Fruit fly (Drosophila melanogaster): ENCODE results near the gene Septin2.

Septin2 gene

DNA sequence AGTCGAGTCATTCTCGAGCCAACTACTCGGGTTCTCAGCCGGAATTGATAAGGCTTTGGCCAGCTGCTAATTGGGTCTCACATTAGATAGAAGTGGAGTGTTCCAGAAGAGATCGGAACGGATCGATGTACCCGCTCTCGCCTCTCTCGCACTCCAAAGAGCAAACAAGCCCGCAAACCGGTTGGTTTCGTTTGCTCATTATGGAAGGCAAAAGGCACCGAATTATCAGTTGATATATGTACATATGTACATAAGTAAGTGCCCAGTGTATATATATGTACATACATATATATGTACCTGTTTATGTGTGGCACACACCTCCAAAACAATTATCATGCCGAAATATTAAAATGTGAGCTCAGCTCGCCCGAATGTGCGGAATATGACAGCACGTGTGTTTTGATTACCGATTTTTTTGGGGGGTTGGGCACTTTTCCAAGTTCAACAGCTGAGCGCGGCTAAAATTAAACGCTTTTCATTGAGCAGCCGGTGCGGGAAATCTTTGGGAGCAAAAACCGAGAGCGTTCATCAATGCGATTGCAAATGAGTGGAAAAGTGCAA, 32.4 kb downstream of the Septin2 start:
- peak; percentile 73 for TF ChIP-seq CG12299 (tag; optimal IDR thresholded peaks at IDR 0.05)
- peak; percentile 51 for TF ChIP-seq CG6813 (GFP tag; optimal IDR thresholded peaks at IDR 0.05)
- TF ChIP-seq HHEX (GFP tag; optimal IDR thresholded peaks at IDR 0.05) = peak; percentile 50
- peak; percentile 50 for TF ChIP-seq pros (GFP tag; optimal IDR thresholded peaks at IDR 0.05)
- peak; percentile 65 to 76 for TF ChIP-seq Trl (optimal IDR thresholded peaks at IDR 0.05)
- TF ChIP-seq Trl (GFP tag; optimal IDR thresholded peaks at IDR 0.05) = no peak
- peak; percentile 36 for TF ChIP-seq Fer2 (tag; optimal IDR thresholded peaks at IDR 0.05)
- TF ChIP-seq Pdp1 (GFP tag; optimal IDR thresholded peaks at IDR 0.05) = peak in 1 of 2 experiments; percentile 12
- no peak for TF ChIP-seq Sry-β (GFP tag; optimal IDR thresholded peaks at IDR 0.05)
- TF ChIP-seq CG3838 (GFP tag; optimal IDR thresholded peaks at IDR 0.05) = no peak
- TF ChIP-seq cwo (GFP tag; optimal IDR thresholded peaks at IDR 0.05) = peak; percentile 96
- TF ChIP-seq corto (GFP tag; optimal IDR thresholded peaks at IDR 0.05) = peak; percentile 50
- TF ChIP-seq Dll (GFP tag; IDR thresholded peaks at IDR 0.05; ENCODE audit: partially characterized antibody) = peak; percentile 33; the same call in 1 of the 4 replicates
- TF ChIP-seq ci (GFP tag; IDR thresholded peaks at IDR 0.05) = peak; percentile 66; the same call in 2 of the 3 replicates
- TF ChIP-seq bbx (GFP tag; IDR thresholded peaks at IDR 0.05; ENCODE audit: partially characterized antibody) = 0 out of 2 replicates have a peak, but pooled peaks have one; percentile 14
- peak; percentile 17 for TF ChIP-seq unpg (GFP tag; optimal IDR thresholded peaks at IDR 0.05)
- peak; percentile 77 for TF ChIP-seq CG34376 (GFP tag; optimal IDR thresholded peaks at IDR 0.05)
- peak; percentile 37 for TF ChIP-seq abd-A (tag; optimal IDR thresholded peaks at IDR 0.05)
- TF ChIP-seq CG17912 (GFP tag; optimal IDR thresholded peaks at IDR 0.05) = peak; percentile 80
- TF ChIP-seq hbn (GFP tag; IDR thresholded peaks at IDR 0.05; ENCODE audit: partially characterized antibody) = 0 out of 2 replicates have a peak, but pooled peaks have one; percentile 35
- no peak for TF ChIP-seq ato (GFP tag; IDR thresholded peaks at IDR 0.05; ENCODE audit: partially characterized antibody)
- peak; percentile 55 for TF ChIP-seq lbe (GFP tag; optimal IDR thresholded peaks at IDR 0.05)
- peak in 1 of 2 experiments; percentile 30 for TF ChIP-seq Eip74EF (GFP tag; optimal IDR thresholded peaks at IDR 0.05)
- TF ChIP-seq CG2202 (tag; optimal IDR thresholded peaks at IDR 0.05) = peak; percentile 36
- peak; percentile 14 for TF ChIP-seq cg (GFP tag; optimal IDR thresholded peaks at IDR 0.05)
- peak; percentile 52 for TF ChIP-seq CG10431 (GFP tag; optimal IDR thresholded peaks at IDR 0.05)
- TF ChIP-seq bsh (GFP tag; optimal IDR thresholded peaks at IDR 0.05) = peak in 1 of 2 experiments; percentile 32
- TF ChIP-seq eyg (GFP tag; optimal IDR thresholded peaks at IDR 0.05) = no peak
- TF ChIP-seq Xrp1 (GFP tag; IDR thresholded peaks at IDR 0.05) = peak; percentile 69
- TF ChIP-seq Lim3 (GFP tag; IDR thresholded peaks at IDR 0.05) = no peak
- TF ChIP-seq fd102C (GFP tag; optimal IDR thresholded peaks at IDR 0.05) = peak; percentile 13
- peak; percentile 60 for TF ChIP-seq CrebB (tag; optimal IDR thresholded peaks at IDR 0.05)
- peak; percentile 64 for TF ChIP-seq CG15696 (tag; optimal IDR thresholded peaks at IDR 0.05)
- TF ChIP-seq CG12769 (tag; optimal IDR thresholded peaks at IDR 0.05) = peak; percentile 27
- no peak for TF ChIP-seq hkb (optimal IDR thresholded peaks at IDR 0.05)
- TF ChIP-seq hkb (GFP tag; IDR thresholded peaks at IDR 0.05) = peak; percentile 8
- peak; percentile 87; the same call in 3 of the 4 replicates for TF ChIP-seq chinmo (GFP tag; IDR thresholded peaks at IDR 0.05; ENCODE audit: partially characterized antibody)
- peak; percentile 73 for TF ChIP-seq ATbp (GFP tag; optimal IDR thresholded peaks at IDR 0.05)
- peak; percentile 89 for TF ChIP-seq CG5180 (GFP tag; optimal IDR thresholded peaks at IDR 0.05)
- TF ChIP-seq grn (GFP tag; optimal IDR thresholded peaks at IDR 0.05) = peak; percentile 16
- TF ChIP-seq kay (GFP tag; optimal IDR thresholded peaks at IDR 0.05) = no peak
- TF ChIP-seq nerfin-1 (tag; optimal IDR thresholded peaks at IDR 0.05) = peak; percentile 69
- 0 out of 2 replicates have a peak, but pooled peaks have one; percentile 8 for TF ChIP-seq stc (GFP tag; IDR thresholded peaks at IDR 0.05)
- TF ChIP-seq Sox102F (GFP tag; optimal IDR thresholded peaks at IDR 0.05) = no peak
- peak; percentile 84 for TF ChIP-seq exex (tag; optimal IDR thresholded peaks at IDR 0.05)
- peak; percentile 97 for TF ChIP-seq mirr (GFP tag; optimal IDR thresholded peaks at IDR 0.05)
- peak; percentile 89 for TF ChIP-seq HLHmδ (GFP tag; optimal IDR thresholded peaks at IDR 0.05)
